Fruit fly (Drosophila melanogaster): ENCODE data around the gene CG5397.

DNA sequence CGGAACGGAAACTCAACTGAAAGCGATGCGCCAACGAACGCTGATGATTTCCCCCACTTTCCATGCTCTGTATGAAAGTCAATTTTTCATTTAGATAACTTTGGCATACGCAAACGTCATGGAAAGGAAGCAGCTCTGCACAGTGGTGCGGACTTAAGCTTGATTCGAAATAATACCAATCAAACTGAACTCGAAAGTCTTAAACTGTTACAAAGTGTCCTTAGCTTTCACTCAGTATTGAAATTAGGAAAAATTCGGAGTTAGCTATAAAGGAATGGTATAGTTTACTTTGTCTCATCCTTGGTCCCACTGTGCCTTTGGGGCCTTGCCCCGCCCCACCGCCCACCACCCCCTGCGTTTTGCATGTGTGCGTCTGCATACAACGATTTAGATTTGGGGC, 32.4 kb upstream of the CG5397 start:
- TF ChIP-seq br (GFP tag; optimal IDR thresholded peaks at IDR 0.05) (peak; percentile 10), pan (optimal IDR thresholded peaks at IDR 0.05) (no peak), Mio (GFP tag; optimal IDR thresholded peaks at IDR 0.05) (no peak), usp (GFP tag; optimal IDR thresholded peaks at IDR 0.05) (no peak), Abd-B (GFP tag; optimal IDR thresholded peaks at IDR 0.05) (no peak), psq (GFP tag; optimal IDR thresholded peaks at IDR 0.05) (no peak), Hr78 (GFP tag; optimal IDR thresholded peaks at IDR 0.05) (no peak), Jra (GFP tag; optimal IDR thresholded peaks at IDR 0.05) (no peak), Myc (optimal IDR thresholded peaks at IDR 0.05) (no peak), jim (GFP tag; optimal IDR thresholded peaks at IDR 0.05) (no peak), dmrt93B (GFP tag; optimal IDR thresholded peaks at IDR 0.05) (no peak), rgr (GFP tag; optimal IDR thresholded peaks at IDR 0.05) (no peak), dsf (GFP tag; optimal IDR thresholded peaks at IDR 0.05; ENCODE audit: borderline replicate concordance) (no peak)
